Worm (Caenorhabditis elegans): ENCODE measurements around the gene pei-1.

DNA sequence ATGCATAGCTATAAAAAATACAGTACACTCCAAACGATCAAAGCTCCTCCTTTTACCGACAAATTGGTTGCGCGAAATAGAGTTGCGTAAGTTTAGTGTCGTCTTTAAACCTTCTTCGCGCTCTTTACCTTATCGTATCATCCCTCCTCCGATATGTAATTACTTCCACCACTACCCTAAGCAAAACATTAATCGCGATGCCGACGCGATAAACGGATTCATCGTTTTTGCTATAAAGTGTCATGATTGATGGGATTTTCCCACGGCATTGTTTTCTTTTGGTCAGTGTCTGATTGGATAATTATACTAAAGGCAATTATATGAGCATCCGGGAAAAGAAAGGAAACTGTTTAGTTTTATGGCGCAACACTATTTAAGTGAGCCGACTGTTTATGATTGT, 26.5 kb upstream of the pei-1 start:
- TF ChIP-seq pag-3 (tag; optimal IDR thresholded peaks at IDR 0.05; ENCODE audit: borderline replicate concordance), result no peak
- TF ChIP-seq ama-1 (optimal IDR thresholded peaks at IDR 0.05), result no peak
- no peak for TF ChIP-seq ahr-1 (tag; optimal IDR thresholded peaks at IDR 0.05)
- no peak for TF ChIP-seq sox-2 (GFP tag; IDR thresholded peaks at IDR 0.05)
- TF ChIP-seq hlh-30 (tag; optimal IDR thresholded peaks at IDR 0.05; ENCODE audit: insufficient read depth), result no peak
- no peak for TF ChIP-seq unc-3 (GFP tag; conservative IDR thresholded peaks at IDR 0.05)
- no peak for TF ChIP-seq unc-3 (tag; optimal IDR thresholded peaks at IDR 0.05)
- no peak for TF ChIP-seq fkh-10 (GFP tag; optimal IDR thresholded peaks at IDR 0.05)
- no peak for TF ChIP-seq pqm-1 (tag; optimal IDR thresholded peaks at IDR 0.05)
- no peak for TF ChIP-seq ceh-45 (GFP tag; IDR thresholded peaks at IDR 0.05)
- no peak for TF ChIP-seq lim-6 (tag; optimal IDR thresholded peaks at IDR 0.05)
- TF ChIP-seq npax-4 (tag; optimal IDR thresholded peaks at IDR 0.05), result no peak
- TF ChIP-seq ceh-31 (tag; optimal IDR thresholded peaks at IDR 0.05), result no peak
- TF ChIP-seq C38D4.7 (GFP tag; optimal IDR thresholded peaks at IDR 0.05), result no peak
